Fruit fly (Drosophila melanogaster): ENCODE measurements around the gene Tl.
A peak's percentile ranks its signal among the peaks of the same experiment; 100 is the strongest.

The Tl gene

dm6 chr3R:26888086-26888724, 89.4 kb downstream of the Tl start (continued):
- TF ChIP-seq CG12219 (GFP tag; optimal IDR thresholded peaks at IDR 0.05), result peak; percentile 50
- no peak for TF ChIP-seq CG11560 (tag; IDR thresholded peaks at IDR 0.05)
- no peak for TF ChIP-seq Ada2b (GFP tag; IDR thresholded peaks at IDR 0.05)
- TF ChIP-seq Lim3 (GFP tag; IDR thresholded peaks at IDR 0.05), result no peak
- TF ChIP-seq CG10267 (tag; optimal IDR thresholded peaks at IDR 0.05), result peak; percentile 32
- TF ChIP-seq bab2 (GFP tag; optimal IDR thresholded peaks at IDR 0.05), result peak; percentile 50
- no peak for TF ChIP-seq gcm (GFP tag; optimal IDR thresholded peaks at IDR 0.05)
- TF ChIP-seq Atf6 (GFP tag; IDR thresholded peaks at IDR 0.05), result peak; percentile 53; the same call in 1 of the 2 replicates
- TF ChIP-seq CG5245 (GFP tag; optimal IDR thresholded peaks at IDR 0.05), result no peak
- no peak for TF ChIP-seq CG2889 (GFP tag; IDR thresholded peaks at IDR 0.05)
- TF ChIP-seq CG10209 (GFP tag; optimal IDR thresholded peaks at IDR 0.05), result peak; percentile 30
- no peak for TF ChIP-seq CG1233 (GFP tag; optimal IDR thresholded peaks at IDR 0.05)
- TF ChIP-seq CG13894 (tag; optimal IDR thresholded peaks at IDR 0.05), result peak; percentile 81
- peak; percentile 16 for TF ChIP-seq CG15011 (GFP tag; optimal IDR thresholded peaks at IDR 0.05)
- TF ChIP-seq dmrt99B (tag; optimal IDR thresholded peaks at IDR 0.05), result peak; percentile 67
- no peak for TF ChIP-seq peb (GFP tag; IDR thresholded peaks at IDR 0.05)
- TF ChIP-seq CG7786 (GFP tag; optimal IDR thresholded peaks at IDR 0.05), result peak; percentile 27
- peak; percentile 55 for TF ChIP-seq HHEX (GFP tag; optimal IDR thresholded peaks at IDR 0.05)
- TF ChIP-seq bsh (GFP tag; optimal IDR thresholded peaks at IDR 0.05), result peak in 1 of 2 experiments; percentile 56
- TF ChIP-seq ato (GFP tag; IDR thresholded peaks at IDR 0.05; ENCODE audit: partially characterized antibody), result no peak
- TF ChIP-seq Fer3 (tag; optimal IDR thresholded peaks at IDR 0.05), result peak; percentile 5
- peak; percentile 72 for TF ChIP-seq CG10543 (GFP tag; optimal IDR thresholded peaks at IDR 0.05)
- TF ChIP-seq CG8281 (tag; optimal IDR thresholded peaks at IDR 0.05), result peak; percentile 24
- TF ChIP-seq fd64A (GFP tag; optimal IDR thresholded peaks at IDR 0.05), result no peak
- TF ChIP-seq CG8944 (GFP tag; optimal IDR thresholded peaks at IDR 0.05), result no peak
- no peak for TF ChIP-seq Ravus (GFP tag; IDR thresholded peaks at IDR 0.05)
- peak; percentile 51 for TF ChIP-seq Fer1 (GFP tag; optimal IDR thresholded peaks at IDR 0.05)
- no peak for TF ChIP-seq Aef1 (GFP tag; IDR thresholded peaks at IDR 0.05)
- peak; percentile 27; the same call in 1 of the 2 replicates for TF ChIP-seq ro (GFP tag; IDR thresholded peaks at IDR 0.05)
- peak; percentile 89 for TF ChIP-seq cad (GFP tag; optimal IDR thresholded peaks at IDR 0.05)
- TF ChIP-seq CG9932 (GFP tag; IDR thresholded peaks at IDR 0.05), result peak; percentile 52
- no peak for TF ChIP-seq kah (GFP tag; optimal IDR thresholded peaks at IDR 0.05)
- TF ChIP-seq mam (GFP tag; optimal IDR thresholded peaks at IDR 0.05), result peak; percentile 30
- no peak for TF ChIP-seq CG17802 (tag; optimal IDR thresholded peaks at IDR 0.05)
- no peak for TF ChIP-seq fru (optimal IDR thresholded peaks at IDR 0.05)
- TF ChIP-seq odd (GFP tag; optimal IDR thresholded peaks at IDR 0.05), result peak; percentile 35
- TF ChIP-seq pan (optimal IDR thresholded peaks at IDR 0.05), result no peak
- peak in 1 of 2 experiments; percentile 62 for TF ChIP-seq pan (GFP tag; optimal IDR thresholded peaks at IDR 0.05 in 1 of 2, IDR thresholded peaks at IDR 0.05 in 1 of 2)
- peak; percentile 67 for TF ChIP-seq CG7839 (tag; optimal IDR thresholded peaks at IDR 0.05)
- 0 out of 2 replicates have a peak, but pooled peaks have one; percentile 21 for TF ChIP-seq E2f2 (GFP tag; IDR thresholded peaks at IDR 0.05)
- no peak for TF ChIP-seq CG15514 (GFP tag; optimal IDR thresholded peaks at IDR 0.05)
- no peak for TF ChIP-seq pita (GFP tag; optimal IDR thresholded peaks at IDR 0.05)
- TF ChIP-seq CG4360 (GFP tag; IDR thresholded peaks at IDR 0.05), result no peak
- no peak for TF ChIP-seq Atf-2 (GFP tag; optimal IDR thresholded peaks at IDR 0.05)
- TF ChIP-seq CG8478 (optimal IDR thresholded peaks at IDR 0.05), result no peak
- peak; percentile 54 for TF ChIP-seq CG13296 (GFP tag; optimal IDR thresholded peaks at IDR 0.05)
- no peak for TF ChIP-seq Usf (GFP tag; optimal IDR thresholded peaks at IDR 0.05)
- TF ChIP-seq CG9437 (GFP tag; optimal IDR thresholded peaks at IDR 0.05), result peak; percentile 25
- no peak for TF ChIP-seq Dad (GFP tag; optimal IDR thresholded peaks at IDR 0.05)
- no peak for TF ChIP-seq br (optimal IDR thresholded peaks at IDR 0.05)
- peak; percentile 44 for TF ChIP-seq CG3281 (GFP tag; optimal IDR thresholded peaks at IDR 0.05)
